Worm (Caenorhabditis elegans): ENCODE results near the gene Y37E11B.10.

ce11 chrIV:3606285-3606834 is at the start of gene Y37E11B.10, which contains the start of gene kgb-2:
- TF ChIP-seq ztf-4 (tag; optimal IDR thresholded peaks at IDR 0.05) (no peak), unc-39 (tag; optimal IDR thresholded peaks at IDR 0.05) (no peak), nhr-25 (tag; optimal IDR thresholded peaks at IDR 0.05) (no peak), unc-62 (GFP tag; optimal IDR thresholded peaks at IDR 0.05) (no peak), pha-4 (tag; optimal IDR thresholded peaks at IDR 0.05) (no peak), ama-1 (optimal IDR thresholded peaks at IDR 0.05) (no peak), nhr-11 (tag; optimal IDR thresholded peaks at IDR 0.05) (no peak), tbx-2 (tag; optimal IDR thresholded peaks at IDR 0.05) (no peak), skn-1 (tag; optimal IDR thresholded peaks at IDR 0.05) (no peak), ceh-82 (tag; optimal IDR thresholded peaks at IDR 0.05) (no peak), snpc-4 (tag; optimal IDR thresholded peaks at IDR 0.05) (no peak), elt-3 (tag; optimal IDR thresholded peaks at IDR 0.05) (no peak), ztf-11 (tag; optimal IDR thresholded peaks at IDR 0.05) (no peak), jun-1 (tag; optimal IDR thresholded peaks at IDR 0.05) (no peak)
